Fruit fly (Drosophila melanogaster): ENCODE measurements around the gene Rpp14b.

Gene Rpp14b

DNA sequence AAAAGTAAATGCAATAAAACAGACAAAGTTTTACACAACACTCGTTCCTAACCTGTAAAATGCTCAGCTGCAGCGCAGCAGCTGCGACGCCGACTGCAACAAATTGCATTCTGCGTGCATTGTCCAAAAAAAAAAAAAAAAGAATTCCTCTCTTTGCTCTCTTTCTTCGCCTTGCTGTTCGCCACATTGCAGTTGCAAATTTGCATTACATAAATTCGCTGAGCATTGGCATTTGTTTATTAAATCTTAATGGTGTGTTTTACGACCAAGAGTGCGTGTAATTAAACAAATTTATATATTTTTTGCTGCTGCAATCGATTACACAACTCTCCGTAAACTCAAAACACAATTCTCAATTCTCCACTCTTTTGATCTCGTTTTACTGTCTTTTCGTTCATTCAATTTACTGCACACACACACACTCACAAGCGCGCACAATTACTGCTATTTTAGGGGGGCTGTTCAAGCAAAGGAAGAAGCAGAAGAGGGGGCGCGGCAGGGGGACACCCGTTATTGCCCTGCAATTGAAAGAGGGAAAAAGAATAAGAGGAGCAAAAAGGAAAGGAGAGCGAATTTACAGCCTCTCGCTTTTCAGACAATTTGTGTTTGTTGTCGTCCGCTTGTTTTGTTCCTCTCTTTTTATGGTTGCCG lies 44.7 kb downstream of the Rpp14b start:
- TF ChIP-seq CG8478 (optimal IDR thresholded peaks at IDR 0.05) (no peak), CTCF (optimal IDR thresholded peaks at IDR 0.05) (no peak)

DNA sequence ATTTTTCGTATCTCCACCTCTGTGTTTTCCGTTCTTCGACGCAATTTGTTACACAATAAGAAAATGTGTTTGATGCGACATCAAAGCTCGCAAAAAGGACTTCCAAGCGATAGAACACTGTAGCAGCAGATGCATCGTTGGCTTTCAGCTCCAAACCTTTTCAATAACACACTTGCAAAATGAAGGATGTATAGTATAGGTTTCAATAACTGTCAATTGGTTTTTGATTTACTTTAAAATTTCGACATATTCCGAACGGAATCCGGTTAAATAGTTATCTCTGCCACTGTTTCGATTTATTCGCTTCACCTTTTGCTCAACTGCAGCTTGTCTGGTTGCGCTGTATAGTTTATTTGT lies 45.2 kb downstream of the Rpp14b start:
- TF ChIP-seq CG8478 (optimal IDR thresholded peaks at IDR 0.05): no peak
- TF ChIP-seq CTCF (optimal IDR thresholded peaks at IDR 0.05): no peak

DNA sequence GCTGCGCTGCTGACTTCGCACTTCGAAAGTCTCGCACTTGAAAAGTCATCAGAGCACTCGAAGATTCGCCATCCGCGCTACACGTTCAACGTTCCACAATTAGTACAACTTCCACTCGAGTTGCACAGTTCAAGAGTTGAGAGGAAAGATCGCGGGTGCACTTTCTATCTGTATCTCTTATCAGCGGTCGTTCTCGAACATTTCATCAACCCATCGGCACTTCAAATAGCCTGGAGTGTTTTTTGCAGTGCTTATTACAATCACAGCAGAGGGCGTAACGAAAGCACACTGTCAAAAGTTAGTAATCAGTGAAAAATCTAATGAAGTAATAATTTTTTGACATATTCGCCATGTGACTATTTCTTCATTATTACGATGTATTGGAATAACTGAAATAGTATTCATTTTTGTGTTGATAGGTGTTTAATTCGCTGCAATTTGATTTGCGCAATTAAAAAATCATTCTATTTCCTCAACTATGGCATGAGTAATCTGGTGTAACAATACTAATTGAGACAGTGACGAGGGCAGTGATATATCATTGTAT lies 45.7 kb downstream of the Rpp14b start:
- TF ChIP-seq CG8478 (optimal IDR thresholded peaks at IDR 0.05) (no peak), CTCF (optimal IDR thresholded peaks at IDR 0.05) (no peak)

- TF ChIP-seq CG8478 (optimal IDR thresholded peaks at IDR 0.05) (no peak), CTCF (optimal IDR thresholded peaks at IDR 0.05) (no peak)
Observed at dm6 chr3R:30102806-30103619, 47.3 kb downstream of the Rpp14b start.

dm6 chr3R:30104912-30105510 lies 49.3 kb downstream of the Rpp14b start:
- no peak for TF ChIP-seq CTCF (optimal IDR thresholded peaks at IDR 0.05)
- no peak for TF ChIP-seq CG8478 (optimal IDR thresholded peaks at IDR 0.05)

dm6 chr3R:30105808-30106207 lies 50.1 kb downstream of the Rpp14b start:
- no peak for TF ChIP-seq CTCF (optimal IDR thresholded peaks at IDR 0.05)
- no peak for TF ChIP-seq CG8478 (optimal IDR thresholded peaks at IDR 0.05)

Measured in S2 (cell line).